Fruit fly (Drosophila melanogaster): ENCODE results near the gene PICK1.
A peak's percentile ranks its signal among the peaks of the same experiment; 100 is the strongest.

The PICK1 gene

dm6 chr2L:12704418-12704920 lies 9.6 kb downstream of the PICK1 start, which contains the start of the genes CG5776 and spict (continued):
- TF ChIP-seq CG15696 (tag; optimal IDR thresholded peaks at IDR 0.05): peak; percentile 61
- peak; percentile 83 for TF ChIP-seq Dek (tag; optimal IDR thresholded peaks at IDR 0.05)
- peak; percentile 97 for TF ChIP-seq row (GFP tag; IDR thresholded peaks at IDR 0.05)
- TF ChIP-seq CG31388 (GFP tag; optimal IDR thresholded peaks at IDR 0.05): no peak
- no peak for TF ChIP-seq gsb-n (tag; optimal IDR thresholded peaks at IDR 0.05)
- TF ChIP-seq jumu (GFP tag; optimal IDR thresholded peaks at IDR 0.05): no peak
- TF ChIP-seq pros (GFP tag; optimal IDR thresholded peaks at IDR 0.05): no peak
- TF ChIP-seq NfI (GFP tag; optimal IDR thresholded peaks at IDR 0.05): peak; percentile 88
- peak in 1 of 2 experiments; percentile 38 for TF ChIP-seq Eip74EF (GFP tag; optimal IDR thresholded peaks at IDR 0.05)
- peak in 1 of 2 experiments; percentile 80 for TF ChIP-seq bsh (GFP tag; optimal IDR thresholded peaks at IDR 0.05)
- peak; percentile 35 for TF ChIP-seq CHES-1-like (GFP tag; optimal IDR thresholded peaks at IDR 0.05)
- TF ChIP-seq HHEX (GFP tag; optimal IDR thresholded peaks at IDR 0.05): peak; percentile 59
- TF ChIP-seq ken (GFP tag; IDR thresholded peaks at IDR 0.05): peak; percentile 87
- TF ChIP-seq CG16863 (GFP tag; optimal IDR thresholded peaks at IDR 0.05): no peak
- TF ChIP-seq CG8765 (GFP tag; IDR thresholded peaks at IDR 0.05): peak; percentile 65
- peak; percentile 70; the same call in 1 of the 2 replicates for TF ChIP-seq Oaz (GFP tag; IDR thresholded peaks at IDR 0.05)
- peak; percentile 22 for TF ChIP-seq Myb (GFP tag; optimal IDR thresholded peaks at IDR 0.05)
- TF ChIP-seq yki (optimal IDR thresholded peaks at IDR 0.05): no peak
- peak; percentile 53 for TF ChIP-seq Dip3 (GFP tag; optimal IDR thresholded peaks at IDR 0.05)
- TF ChIP-seq CG1792 (GFP tag; optimal IDR thresholded peaks at IDR 0.05): no peak
- peak; percentile 78 for TF ChIP-seq sug (tag; optimal IDR thresholded peaks at IDR 0.05)
- TF ChIP-seq zen (tag; optimal IDR thresholded peaks at IDR 0.05): peak; percentile 65
- no peak for TF ChIP-seq pita (GFP tag; optimal IDR thresholded peaks at IDR 0.05)
- TF ChIP-seq CG17385 (GFP tag; optimal IDR thresholded peaks at IDR 0.05): peak; percentile 68
- TF ChIP-seq salm (tag; optimal IDR thresholded peaks at IDR 0.05): peak; percentile 38
- peak; percentile 64 for TF ChIP-seq CG18262 (tag; optimal IDR thresholded peaks at IDR 0.05)
- no peak for TF ChIP-seq Sry-δ (GFP tag; optimal IDR thresholded peaks at IDR 0.05)
- peak; percentile 76 for TF ChIP-seq lilli (GFP tag; optimal IDR thresholded peaks at IDR 0.05)
- TF ChIP-seq CG30403 (GFP tag; optimal IDR thresholded peaks at IDR 0.05): peak; percentile 81
- no peak for TF ChIP-seq zf30C (GFP tag; optimal IDR thresholded peaks at IDR 0.05)
- TF ChIP-seq CG10565 (GFP tag; optimal IDR thresholded peaks at IDR 0.05): no peak
- peak; percentile 89 for TF ChIP-seq CG13775 (GFP tag; optimal IDR thresholded peaks at IDR 0.05)
- peak; percentile 89 for TF ChIP-seq CG3847 (GFP tag; IDR thresholded peaks at IDR 0.05)
- peak; percentile 89 for TF ChIP-seq CG12769 (tag; optimal IDR thresholded peaks at IDR 0.05)
- peak; percentile 56; the same call in 1 of the 2 replicates for TF ChIP-seq ap (GFP tag; IDR thresholded peaks at IDR 0.05)
- peak; percentile 12 for TF ChIP-seq CG6813 (GFP tag; optimal IDR thresholded peaks at IDR 0.05)
- peak; percentile 87 for TF ChIP-seq CG11247 (GFP tag; IDR thresholded peaks at IDR 0.05)
- peak; percentile 58 for TF ChIP-seq CG30020 (tag; optimal IDR thresholded peaks at IDR 0.05)
- no peak for TF ChIP-seq emc (GFP tag; optimal IDR thresholded peaks at IDR 0.05)
- TF ChIP-seq gcm (GFP tag; optimal IDR thresholded peaks at IDR 0.05): peak; percentile 70
- peak; percentile 82 for TF ChIP-seq B-H2 (GFP tag; optimal IDR thresholded peaks at IDR 0.05)
- peak; percentile 30; the same call in 1 of the 2 replicates for TF ChIP-seq sisA (GFP tag; IDR thresholded peaks at IDR 0.05)
- TF ChIP-seq HmgZ (tag; optimal IDR thresholded peaks at IDR 0.05): peak; percentile 93
- peak in 1 of 2 experiments; percentile 51 for TF ChIP-seq crp (GFP tag; optimal IDR thresholded peaks at IDR 0.05)
- TF ChIP-seq CG30431 (GFP tag; optimal IDR thresholded peaks at IDR 0.05): peak; percentile 67
- peak; percentile 38 for TF ChIP-seq chn (GFP tag; optimal IDR thresholded peaks at IDR 0.05)
- TF ChIP-seq shn (GFP tag; optimal IDR thresholded peaks at IDR 0.05): peak; percentile 15
- no peak for TF ChIP-seq CG13894 (tag; optimal IDR thresholded peaks at IDR 0.05)
- peak; percentile 62; the same call in 1 of the 2 replicates for TF ChIP-seq CG13287 (GFP tag; IDR thresholded peaks at IDR 0.05; ENCODE audit: partially characterized antibody)
- TF ChIP-seq Bgb (GFP tag; IDR thresholded peaks at IDR 0.05; ENCODE audit: partially characterized antibody): peak; percentile 54
